Fruit fly (Drosophila melanogaster) whole organism: Measurements from ENCODE around the gene elB.

Experiments
- CG8478 ChIP-seq: fragments of >200 bp; optimal IDR thresholded peaks from 2 replicates; lab custom pipeline; 2018; ENCODE audit warnings: inconsistent platforms
- Dll ChIP-seq: fragments of >200 bp; optimal IDR thresholded peaks from 2 replicates; lab custom pipeline; 2017
- EcR ChIP-seq, 2 experiments: fragments of >200 bp; optimal IDR thresholded peaks; 2 replicates each; lab custom pipeline; 2017; ENCODE audit warnings: missing biosample characterization in 2 of 2, missing genetic modification characterization in 2 of 2, missing genetic modification reagents in 2 of 2
- pan ChIP-seq: fragments of >200 bp; optimal IDR thresholded peaks from 2 replicates; lab custom pipeline; 2017
- psq ChIP-seq: fragments of >200 bp; optimal IDR thresholded peaks from 2 replicates; lab custom pipeline; 2017
- usp ChIP-seq: fragments of >200 bp; optimal IDR thresholded peaks from 2 replicates; lab custom pipeline; 2017; ENCODE audit warnings: missing biosample characterization, missing genetic modification characterization, mixed read lengths

Gene elB

DNA sequence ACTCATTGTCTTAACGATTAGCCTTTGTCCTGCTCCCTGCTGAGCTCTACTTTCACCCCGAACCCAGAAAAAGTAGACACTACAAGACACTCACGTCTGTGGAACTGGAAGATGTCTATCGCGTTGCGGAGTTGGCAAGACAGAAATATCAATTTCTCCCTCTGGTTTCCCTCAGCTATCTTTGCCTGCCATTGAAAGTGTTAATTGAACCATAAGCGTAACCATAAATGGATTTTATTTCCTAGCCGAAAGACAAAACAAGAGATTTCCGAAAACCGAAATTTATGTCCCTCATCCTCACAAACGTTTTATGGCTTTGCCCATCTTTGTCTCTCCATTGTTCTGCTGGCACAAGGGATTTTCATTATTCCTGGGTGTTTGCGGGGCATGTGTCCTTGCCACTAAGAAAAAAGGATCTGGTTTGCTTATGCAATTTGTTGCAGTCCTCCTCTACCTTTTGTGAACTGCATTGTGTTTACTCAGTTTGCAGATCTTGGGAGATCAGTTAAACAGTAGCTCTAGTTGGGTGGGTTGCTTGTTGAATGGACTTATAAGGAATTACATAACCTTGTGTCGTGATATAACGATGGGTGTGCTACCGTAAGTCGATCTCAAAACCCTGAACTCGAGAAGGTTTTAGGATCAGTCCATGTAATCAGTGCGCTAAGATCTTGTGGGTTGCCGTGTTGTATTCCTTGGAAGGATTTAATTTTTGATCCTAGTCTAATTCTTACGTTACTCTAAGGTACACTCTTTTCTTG is 26.7 kb upstream of the elB start:
- TF ChIP-seq CG8478: no peak
- TF ChIP-seq EcR (GFP tag; optimal IDR thresholded peaks at IDR 0.05; lab: Kevin White, UChicago): no peak
- TF ChIP-seq pan: no peak
- no peak for TF ChIP-seq usp (GFP tag; lab: Kevin White, UChicago)
- TF ChIP-seq psq (lab: Kevin White, UChicago): no peak
- TF ChIP-seq Dll (lab: Kevin White, UChicago): no peak

DNA sequence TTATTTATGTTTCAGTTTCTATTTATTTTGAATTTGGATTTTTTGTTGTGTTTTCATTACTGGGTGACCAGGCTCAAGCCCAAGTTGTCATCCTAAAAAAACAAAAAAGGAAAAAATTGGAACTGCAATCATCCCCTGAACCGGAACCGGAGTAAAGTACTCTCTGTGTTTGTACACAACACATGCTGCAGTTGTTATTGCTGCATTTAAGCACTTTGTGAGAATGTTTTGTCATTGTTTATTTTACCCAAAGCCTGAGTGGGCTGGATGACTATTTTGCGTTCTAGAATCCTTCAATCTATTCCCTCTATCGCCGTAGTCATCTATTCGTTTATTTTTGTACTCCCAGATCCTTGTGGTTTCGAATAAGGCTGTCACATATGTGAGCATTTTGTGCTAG is 25.1 kb upstream of the elB start:
- no peak for TF ChIP-seq Dll (lab: Kevin White, UChicago)
- no peak for TF ChIP-seq EcR (GFP tag; optimal IDR thresholded peaks at IDR 0.05; lab: Kevin White, UChicago)
- TF ChIP-seq pan: no peak
- TF ChIP-seq CG8478: no peak
- TF ChIP-seq psq (lab: Kevin White, UChicago): no peak
- no peak for TF ChIP-seq usp (GFP tag; lab: Kevin White, UChicago)

DNA sequence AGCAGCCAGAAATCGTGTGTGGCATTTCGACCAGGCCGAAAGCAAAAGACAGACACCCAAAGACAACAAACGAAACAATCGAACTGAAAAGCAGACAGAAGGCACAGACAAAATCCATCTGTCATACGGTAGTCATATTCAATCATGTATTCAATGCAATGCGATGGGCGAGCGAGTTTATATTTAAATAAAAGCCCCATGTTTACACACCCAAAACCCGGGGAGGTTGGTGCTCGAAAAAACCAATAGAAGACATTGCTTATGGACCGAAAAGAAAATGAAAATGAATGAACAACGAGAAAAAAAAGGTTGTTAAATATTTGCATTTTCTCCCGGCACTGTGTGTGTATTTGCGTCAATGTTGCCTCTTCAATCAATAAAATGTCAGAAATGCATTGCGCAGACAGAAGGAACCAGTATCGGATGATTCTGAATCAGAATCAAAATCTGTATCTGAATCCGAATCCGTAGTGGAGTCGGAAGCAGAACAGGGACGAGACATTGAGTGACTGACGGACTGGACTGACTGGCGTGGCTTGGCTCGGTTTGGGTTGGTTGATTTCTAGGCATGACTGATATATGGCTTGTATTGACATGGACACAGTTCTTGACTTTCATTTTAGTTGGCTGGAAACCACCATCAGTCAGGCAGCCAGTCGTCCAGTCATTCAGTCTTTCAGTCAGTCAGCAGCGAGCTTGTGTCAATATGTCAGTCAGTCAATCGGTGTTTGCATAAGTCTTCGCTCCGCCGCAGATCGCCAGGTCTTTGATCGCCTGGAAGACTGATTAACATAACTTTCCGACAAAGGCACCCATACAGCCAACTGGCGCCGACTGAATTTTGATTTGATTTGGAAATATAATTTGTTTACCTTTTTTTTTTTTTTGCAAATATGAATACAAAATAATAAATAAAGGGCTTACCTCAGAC is 23.3 kb upstream of the elB start:
- no peak for TF ChIP-seq usp (GFP tag; lab: Kevin White, UChicago)
- TF ChIP-seq psq (lab: Kevin White, UChicago): no peak
- no peak for TF ChIP-seq pan
- no peak for TF ChIP-seq EcR (GFP tag; optimal IDR thresholded peaks at IDR 0.05; lab: Kevin White, UChicago)
- TF ChIP-seq Dll (lab: Kevin White, UChicago): no peak
- no peak for TF ChIP-seq CG8478

DNA sequence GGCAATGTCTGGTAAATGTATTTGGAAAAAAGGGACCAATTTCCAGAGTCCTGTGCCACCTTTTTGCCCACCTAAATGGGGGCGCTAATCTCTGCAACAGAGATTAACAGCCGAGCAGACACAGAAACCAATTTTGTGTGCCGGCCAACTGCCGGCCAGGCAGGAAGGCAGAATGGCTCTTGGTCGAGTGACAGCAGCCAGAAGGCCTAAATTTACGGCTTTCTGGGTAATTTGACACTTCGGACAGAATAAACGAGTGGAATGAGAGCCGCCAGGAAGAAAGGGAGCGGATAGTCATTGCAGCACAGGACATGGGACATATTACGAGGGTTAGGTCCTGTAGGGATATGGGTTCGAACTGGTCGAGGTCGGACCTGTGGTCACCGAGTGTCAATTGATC is 22.1 kb upstream of the elB start:
- TF ChIP-seq CG8478 (no peak), pan (no peak), Dll (lab: Kevin White, UChicago) (no peak), EcR (GFP tag; optimal IDR thresholded peaks at IDR 0.05; lab: Kevin White, UChicago) (no peak), usp (GFP tag; lab: Kevin White, UChicago) (no peak)

DNA sequence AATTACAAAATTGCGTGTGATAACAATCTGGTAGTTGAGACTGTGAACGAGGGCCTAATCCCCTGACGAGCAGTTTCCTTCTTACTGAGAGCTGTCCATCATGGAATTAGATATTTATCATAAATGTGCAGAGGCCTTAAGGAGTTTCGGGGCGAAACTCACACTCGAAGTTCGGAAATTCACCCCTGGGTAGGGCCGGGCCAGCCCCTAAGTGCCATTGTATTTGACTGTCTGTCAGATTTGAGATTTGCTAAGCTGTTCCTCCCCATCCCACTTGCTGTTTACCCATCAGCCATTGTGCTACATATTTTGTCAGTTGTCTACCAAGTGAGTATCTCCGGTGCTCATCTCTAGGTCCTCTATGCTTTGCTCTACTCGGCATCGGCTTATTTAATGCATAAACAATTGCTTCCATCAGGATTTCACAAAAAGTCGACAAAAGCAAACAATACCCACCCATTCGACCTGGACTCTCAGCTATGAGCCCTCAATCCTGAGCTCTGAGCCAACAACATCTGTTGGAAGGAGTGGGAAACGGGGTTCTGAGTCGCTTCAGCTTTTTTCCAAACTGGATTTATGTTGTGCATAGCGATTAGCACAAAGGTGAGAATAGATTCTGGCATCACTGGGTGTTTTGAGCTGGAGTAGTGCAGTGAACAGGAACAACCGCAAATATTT is 20.9 kb upstream of the elB start:
- no peak for TF ChIP-seq psq (lab: Kevin White, UChicago)
- no peak for TF ChIP-seq usp (GFP tag; lab: Kevin White, UChicago)
- TF ChIP-seq pan: no peak
- no peak for TF ChIP-seq CG8478

DNA sequence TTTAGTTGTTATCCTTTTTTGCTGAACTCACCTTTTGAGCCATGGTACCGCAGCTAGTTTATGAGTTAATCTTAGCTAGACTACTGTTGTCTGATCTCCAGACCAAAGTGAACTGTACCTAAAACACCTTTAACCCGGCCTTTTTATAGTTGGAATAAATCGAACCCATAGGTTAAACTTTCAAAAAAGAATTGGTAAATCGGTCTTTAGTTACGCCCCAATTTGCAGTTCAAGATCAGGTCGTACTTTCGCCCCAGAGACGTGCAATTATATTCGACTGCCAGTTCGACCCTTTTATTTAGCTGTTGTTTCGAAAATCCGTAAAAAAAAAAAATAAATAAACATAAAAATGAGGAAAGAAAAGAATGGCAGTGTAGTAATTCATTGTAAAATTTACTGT is 15.7 kb upstream of the elB start, which contains the start of gene Cpr35B:
Gene Cpr35B, minus strand, starts transcription at position 101 of the 400 bp plus-strand sequence.
- TF ChIP-seq psq (lab: Kevin White, UChicago) (no peak), Dll (lab: Kevin White, UChicago) (no peak), pan (no peak), usp (GFP tag; lab: Kevin White, UChicago) (no peak), CG8478 (no peak), EcR (GFP tag; optimal IDR thresholded peaks at IDR 0.05; lab: Kevin White, UChicago) (no peak)

DNA sequence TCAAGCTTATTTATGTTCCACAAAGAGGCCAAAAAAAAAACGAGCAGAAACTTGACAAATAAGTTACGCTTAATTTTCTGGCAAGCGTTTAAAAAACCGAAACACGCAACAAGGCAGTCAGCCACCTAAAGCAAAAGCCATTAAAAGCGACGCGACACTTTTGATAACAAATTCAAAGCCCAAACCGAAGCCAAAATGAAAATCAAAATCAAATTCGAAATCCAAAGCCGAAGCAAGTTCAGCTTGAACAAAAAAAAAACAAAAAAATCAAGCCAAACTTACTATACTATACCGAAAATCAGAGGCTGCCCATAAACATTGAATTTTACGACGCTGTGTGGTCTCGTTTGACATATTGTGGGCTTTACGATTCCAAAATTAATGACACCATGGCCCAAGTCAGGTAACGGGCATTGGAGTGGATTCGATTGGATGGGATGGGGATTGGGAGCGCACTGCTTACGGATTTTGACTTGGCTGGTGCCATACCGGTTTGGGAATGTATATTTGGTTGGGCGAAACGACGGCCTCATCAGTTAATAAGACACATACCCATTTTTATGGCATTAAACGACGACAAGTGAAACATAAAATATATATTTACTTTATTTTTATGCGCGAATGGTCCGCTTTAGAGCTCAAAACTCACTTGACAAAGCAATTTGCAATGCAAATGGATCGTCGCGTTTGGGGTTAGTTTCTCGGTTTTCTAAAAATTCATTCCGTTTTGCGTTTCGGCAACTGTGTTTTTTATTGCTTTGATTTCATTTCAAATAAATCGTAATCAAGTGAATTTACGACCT is 12.9 kb upstream of the elB start:
- TF ChIP-seq usp (GFP tag; lab: Kevin White, UChicago) (no peak), Dll (lab: Kevin White, UChicago) (no peak), pan (no peak), EcR (GFP tag; optimal IDR thresholded peaks at IDR 0.05; lab: Kevin White, UChicago) (no peak), psq (lab: Kevin White, UChicago) (no peak), CG8478 (no peak)

DNA sequence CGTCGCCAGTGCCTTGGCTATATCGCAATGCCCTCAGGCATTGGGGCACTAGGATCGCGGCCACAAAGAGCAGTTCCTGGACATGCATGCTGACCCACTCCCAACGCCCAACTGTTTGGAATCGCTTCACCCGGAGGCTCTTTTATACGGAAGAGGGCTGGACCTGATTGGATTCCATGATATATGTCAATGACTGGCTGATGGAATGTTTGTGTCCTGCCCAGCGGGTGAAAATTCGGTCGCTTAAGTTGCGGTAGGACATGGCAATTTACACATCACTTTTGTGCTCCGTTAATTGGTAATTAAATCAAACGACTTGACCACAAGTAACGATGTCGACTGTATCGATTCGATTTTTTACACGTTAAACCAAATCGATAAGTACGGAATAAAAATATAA is 7.9 kb upstream of the elB start, which contains the start of gene Pburs:
Gene Pburs, minus strand, starts transcription at position 101 of the 400 bp plus-strand sequence.
- TF ChIP-seq psq (lab: Kevin White, UChicago) (no peak), Dll (lab: Kevin White, UChicago) (no peak)

DNA sequence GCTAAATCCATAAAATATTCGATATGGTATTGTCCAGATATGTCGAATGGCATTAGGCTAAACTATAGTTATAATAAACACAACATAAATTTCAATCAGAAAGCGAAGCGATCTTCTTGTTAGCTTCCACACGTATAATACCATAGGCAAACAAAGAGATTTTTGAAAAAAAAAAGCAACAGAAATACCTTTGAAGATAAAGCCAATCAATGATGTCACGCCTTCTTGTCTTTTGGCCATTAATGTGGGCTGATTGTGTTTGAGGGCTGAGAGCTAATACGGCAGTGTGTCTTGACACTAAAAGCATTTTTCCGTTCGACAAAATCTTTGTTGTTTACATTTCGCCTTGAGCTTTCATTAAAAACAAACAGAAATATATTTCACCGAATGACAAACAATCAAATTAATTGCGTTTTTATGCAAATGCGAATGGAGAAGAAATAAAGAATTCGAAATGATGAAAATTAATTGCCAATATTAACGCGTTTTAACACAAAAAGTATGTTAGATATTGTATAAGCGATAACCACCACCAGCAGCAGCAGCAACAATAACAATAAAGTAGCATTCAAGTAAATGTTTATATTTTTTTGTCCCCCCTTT is 5.0 kb upstream of the elB start:
- no peak for TF ChIP-seq EcR (GFP tag; optimal IDR thresholded peaks at IDR 0.05; lab: Kevin White, UChicago)
- no peak for TF ChIP-seq Dll (lab: Kevin White, UChicago)
- no peak for TF ChIP-seq pan
- no peak for TF ChIP-seq usp (GFP tag; lab: Kevin White, UChicago)
- TF ChIP-seq psq (lab: Kevin White, UChicago): no peak
- no peak for TF ChIP-seq CG8478

DNA sequence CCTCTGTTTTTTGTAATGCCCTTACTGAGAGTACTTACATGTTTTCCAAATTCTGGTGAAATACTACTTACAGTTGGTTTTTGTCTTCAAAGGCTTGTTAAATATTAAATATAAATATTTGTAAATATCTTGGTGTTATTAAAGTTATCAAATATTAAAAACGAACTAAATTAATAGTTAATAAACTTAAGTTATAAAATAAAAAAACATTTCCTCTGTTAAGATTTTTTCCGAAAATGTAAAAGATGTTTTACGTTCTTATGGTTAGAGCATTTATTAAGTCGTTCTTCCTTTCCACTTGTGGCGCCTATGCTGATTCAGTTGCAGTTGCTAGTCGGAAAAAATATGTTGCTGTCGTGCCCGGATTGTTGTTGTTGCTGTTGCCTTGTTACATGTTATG is 4.1 kb upstream of the elB start:
- TF ChIP-seq pan (no peak), psq (lab: Kevin White, UChicago) (no peak), Dll (lab: Kevin White, UChicago) (no peak), EcR (GFP tag; optimal IDR thresholded peaks at IDR 0.05; lab: Kevin White, UChicago) (no peak), usp (GFP tag; lab: Kevin White, UChicago) (no peak)

DNA sequence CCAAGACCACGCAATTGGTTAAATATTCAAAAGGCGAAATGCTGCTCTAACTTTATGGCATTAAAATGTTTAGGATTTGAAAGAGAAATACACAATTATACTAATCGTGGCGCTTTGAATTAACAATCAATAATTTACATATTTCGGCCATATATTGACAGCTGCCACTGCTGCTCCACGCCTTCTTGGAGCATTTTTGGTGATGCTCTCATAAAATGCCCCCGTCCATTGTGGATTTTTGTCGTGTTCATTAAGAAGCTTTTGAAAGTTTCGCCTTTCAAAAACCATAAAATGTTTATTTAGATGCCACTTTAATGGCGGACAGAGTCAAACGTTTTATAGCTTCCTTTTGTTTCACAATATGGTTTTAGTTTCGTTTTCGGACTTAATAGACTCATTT is 1.8 kb upstream of the elB start:
- TF ChIP-seq EcR (GFP tag; optimal IDR thresholded peaks at IDR 0.05; lab: Kevin White, UChicago): no peak
- no peak for TF ChIP-seq pan
- TF ChIP-seq psq (lab: Kevin White, UChicago): no peak
- TF ChIP-seq Dll (lab: Kevin White, UChicago): no peak
- no peak for TF ChIP-seq CG8478
- no peak for TF ChIP-seq usp (GFP tag; lab: Kevin White, UChicago)
